Fruit fly (Drosophila melanogaster) whole organism, prepupa: ENCODE results near the gene Lsd-1.

ENCODE experiments used
- CG4318 ChIP-seq: fragments of 200-800 bp; sonication (Bioruptor generic); optimal IDR thresholded peaks from 3 replicates; lab custom pipeline; 2017; ENCODE audit warnings: missing biosample characterization, mild to moderate bottlenecking, missing genetic modification characterization
- CG6276 ChIP-seq: fragments of 200-800 bp; sonication (Bioruptor generic); optimal IDR thresholded peaks from 2 replicates; lab custom pipeline; 2017; ENCODE audit warnings: missing biosample characterization, mild to moderate bottlenecking, missing genetic modification characterization
- Eip75B ChIP-seq: fragments of 200-800 bp; sonication (Bioruptor generic); optimal IDR thresholded peaks from 3 replicates; lab custom pipeline; 2016; ENCODE audit warnings: missing biosample characterization, missing genetic modification characterization
- Hr4 ChIP-seq: fragments of 200-800 bp; sonication (Bioruptor generic); optimal IDR thresholded peaks from 3 replicates; lab custom pipeline; 2016; ENCODE audit warnings: missing biosample characterization, missing genetic modification characterization
- Sox15 ChIP-seq: fragments of 200-800 bp; sonication (Bioruptor generic); optimal IDR thresholded peaks from 3 replicates; lab custom pipeline; 2016; ENCODE audit warnings: missing biosample characterization, missing genetic modification characterization
- fd59A ChIP-seq: fragments of 200-800 bp; sonication (Bioruptor generic); optimal IDR thresholded peaks from 2 replicates; lab custom pipeline; 2017; ENCODE audit warnings: missing biosample characterization, mild to moderate bottlenecking, missing genetic modification characterization, missing genetic modification reagents

DNA sequence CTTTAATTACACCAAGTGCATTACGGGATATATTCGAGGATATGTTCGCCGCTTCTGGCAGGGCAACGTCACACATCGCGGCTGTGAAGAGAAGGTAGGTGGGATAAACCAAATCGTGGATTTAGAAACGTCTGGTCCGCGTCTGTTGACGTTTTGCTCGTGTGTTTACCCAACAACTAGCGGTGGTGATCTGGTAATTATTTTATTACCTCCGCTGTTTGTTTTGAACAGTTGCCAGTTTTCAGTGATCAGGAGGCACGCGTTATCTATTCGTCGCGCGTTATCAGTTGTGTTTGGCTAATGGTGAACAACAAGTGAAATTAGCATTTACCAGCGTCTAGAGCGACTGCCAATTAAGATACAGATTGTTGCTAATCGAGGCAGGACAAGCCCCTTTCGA lies 34.6 kb upstream of the Lsd-1 start:
- no peak for TF ChIP-seq Eip75B (GFP tag; lab: Kevin White, UChicago)
- no peak for TF ChIP-seq CG6276 (GFP tag; lab: Kevin White, UChicago)
- TF ChIP-seq fd59A (GFP tag; lab: Kevin White, UChicago), result no peak
- no peak for TF ChIP-seq Hr4
- TF ChIP-seq Sox15 (GFP tag; lab: Kevin White, UChicago), result no peak
- TF ChIP-seq CG4318 (GFP tag; lab: Kevin White, UChicago), result no peak
